Worm (Caenorhabditis elegans) whole organism, L4 larva: ENCODE measurements around the gene alg-4.

ENCODE experiments used
- ceh-20 ChIP-seq: fragments of 200-800 bp; sonication (Bioruptor generic); IDR thresholded peaks from 2 replicates; pipeline ENCODE4 v1.3.6; 2022; ENCODE audit warnings: missing genetic modification reagents, missing genetic modification characterization, missing compliant biosample characterization
- ces-1 ChIP-seq: fragments of 150-350 bp; sonication (generic microtip); optimal IDR thresholded peaks from 4 replicates; lab custom pipeline; 2014; ENCODE audit warnings: missing biosample characterization, missing genetic modification reagents, missing genetic modification characterization
- hif-1 ChIP-seq, 2 experiments: sonication (generic microtip); optimal IDR thresholded peaks; 2 replicates each; lab custom pipeline; 2016 to 2017; ENCODE audit warnings: missing compliant biosample characterization in 2 of 2, missing genetic modification characterization in 2 of 2, missing genetic modification reagents in 2 of 2, missing genotype in 2 of 2, mild to moderate bottlenecking in 1 of 2
- hlh-30 ChIP-seq: sonication (generic microtip); optimal IDR thresholded peaks from 2 replicates; lab custom pipeline; 2017; ENCODE audit warnings: antibody characterized with exemption, mild to moderate bottlenecking, missing genetic modification characterization, missing compliant biosample characterization; ENCODE audit not compliant: insufficient read depth
- lin-15B ChIP-seq: fragments of 150-350 bp; sonication (generic microtip); optimal IDR thresholded peaks from 3 replicates; lab custom pipeline; 2014; ENCODE audit warnings: missing biosample characterization, missing genetic modification characterization
- lin-39 ChIP-seq: fragments of 150-350 bp; optimal IDR thresholded peaks from 2 replicates; lab custom pipeline; 2014; ENCODE audit warnings: missing biosample characterization, missing genetic modification reagents, missing genetic modification characterization
- nhr-237 ChIP-seq: sonication (generic microtip); optimal IDR thresholded peaks from 2 replicates; lab custom pipeline; 2017; ENCODE audit warnings: missing biosample characterization, missing genetic modification characterization
- snpc-1.2 ChIP-seq: fragments of 200-800 bp; sonication (Bioruptor generic); IDR thresholded peaks from 2 replicates; pipeline ENCODE4 v1.3.6; 2022; ENCODE audit warnings: missing genetic modification reagents, missing genetic modification characterization, missing compliant biosample characterization
- unc-39 ChIP-seq: sonication (generic microtip); optimal IDR thresholded peaks from 2 replicates; lab custom pipeline; 2017; ENCODE audit warnings: missing biosample characterization, missing genetic modification characterization
- unc-62 ChIP-seq, 3 experiments: fragments of 150-350 bp in 1 of 3; sonication (generic microtip); optimal IDR thresholded peaks in 2 of 3; peaks in 1 of 3; 1 replicate in 1 of 3; 2 replicates in 2 of 3; lab custom pipeline; 2014 to 2017; ENCODE audit warnings: missing biosample characterization in 3 of 3, missing genetic modification characterization in 3 of 3, missing genetic modification reagents in 3 of 3, missing genotype in 1 of 3

DNA sequence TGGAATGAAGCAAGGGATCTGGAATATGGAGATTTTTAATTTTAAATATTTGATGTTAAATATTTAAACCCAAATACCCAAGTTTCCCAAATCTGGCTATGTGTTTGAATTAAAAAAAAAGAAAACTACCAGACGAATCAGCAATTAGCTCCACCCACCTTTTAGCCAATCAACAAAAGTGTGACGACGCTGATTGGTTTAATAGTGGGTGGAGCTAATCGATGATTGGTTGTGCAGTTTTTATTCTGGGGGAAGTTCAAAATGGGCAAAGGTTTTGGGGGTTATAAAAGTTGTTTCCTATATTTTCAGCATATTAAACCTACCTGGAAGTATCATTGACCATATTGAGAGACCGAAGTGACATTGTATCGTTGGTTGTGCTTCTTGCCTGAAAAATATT lies 16.7 kb downstream of the alg-4 start:
- TF ChIP-seq unc-62 (GFP tag; optimal IDR thresholded peaks at IDR 0.05 in 1 of 2; lab: Kevin White, UChicago) = no peak
- no peak for TF ChIP-seq unc-62 (tag; optimal IDR thresholded peaks at IDR 0.05; lab: Kevin White, UChicago)
- TF ChIP-seq snpc-1.2 (GFP tag; lab: Robert Waterston, UW) = no peak
- no peak for TF ChIP-seq hlh-30
- TF ChIP-seq nhr-237 (tag; lab: Kevin White, UChicago) = no peak
- TF ChIP-seq hif-1 (tag; optimal IDR thresholded peaks at IDR 0.05; lab: Kevin White, UChicago) = no peak
- TF ChIP-seq lin-15B (tag; lab: Kevin White, UChicago) = no peak
- TF ChIP-seq lin-39 = no peak
- no peak for TF ChIP-seq ces-1 (GFP tag; lab: Kevin White, UChicago)
- no peak for TF ChIP-seq unc-39 (tag; lab: Kevin White, UChicago)
- no peak for TF ChIP-seq ceh-20 (GFP tag; lab: Robert Waterston, UW)
